Worm (Caenorhabditis elegans): ENCODE measurements around the gene B0001.3.

The B0001.3 gene

DNA sequence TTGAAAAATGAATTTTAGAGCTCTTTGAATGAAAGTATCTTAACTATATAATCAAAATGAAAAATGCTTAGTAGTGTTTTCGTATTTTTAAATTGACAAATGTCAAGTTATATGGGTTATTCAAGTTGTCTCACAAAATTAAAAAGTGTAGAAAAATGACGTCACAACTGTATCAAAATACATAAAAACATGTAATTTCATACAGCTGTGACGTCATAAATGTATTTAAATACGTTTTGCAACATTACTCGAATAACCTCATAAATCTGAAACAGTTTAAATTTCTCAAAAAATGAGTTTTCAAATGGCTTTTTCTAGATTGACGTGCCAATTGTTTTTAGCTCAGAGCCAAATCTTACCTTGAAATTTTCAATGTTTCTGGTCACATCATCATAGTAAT lies 35.8 kb downstream of the B0001.3 start:
- TF ChIP-seq unc-120 (tag; optimal IDR thresholded peaks at IDR 0.05; ENCODE audit: poor library complexity, severe bottlenecking) (no peak), mls-2 (tag; optimal IDR thresholded peaks at IDR 0.05) (no peak), ztf-11 (tag; optimal IDR thresholded peaks at IDR 0.05) (no peak), mep-1 (tag; optimal IDR thresholded peaks at IDR 0.05) (no peak), snpc-4 (tag; optimal IDR thresholded peaks at IDR 0.05) (no peak), zip-8 (tag; optimal IDR thresholded peaks at IDR 0.05) (peak; percentile 98)

DNA sequence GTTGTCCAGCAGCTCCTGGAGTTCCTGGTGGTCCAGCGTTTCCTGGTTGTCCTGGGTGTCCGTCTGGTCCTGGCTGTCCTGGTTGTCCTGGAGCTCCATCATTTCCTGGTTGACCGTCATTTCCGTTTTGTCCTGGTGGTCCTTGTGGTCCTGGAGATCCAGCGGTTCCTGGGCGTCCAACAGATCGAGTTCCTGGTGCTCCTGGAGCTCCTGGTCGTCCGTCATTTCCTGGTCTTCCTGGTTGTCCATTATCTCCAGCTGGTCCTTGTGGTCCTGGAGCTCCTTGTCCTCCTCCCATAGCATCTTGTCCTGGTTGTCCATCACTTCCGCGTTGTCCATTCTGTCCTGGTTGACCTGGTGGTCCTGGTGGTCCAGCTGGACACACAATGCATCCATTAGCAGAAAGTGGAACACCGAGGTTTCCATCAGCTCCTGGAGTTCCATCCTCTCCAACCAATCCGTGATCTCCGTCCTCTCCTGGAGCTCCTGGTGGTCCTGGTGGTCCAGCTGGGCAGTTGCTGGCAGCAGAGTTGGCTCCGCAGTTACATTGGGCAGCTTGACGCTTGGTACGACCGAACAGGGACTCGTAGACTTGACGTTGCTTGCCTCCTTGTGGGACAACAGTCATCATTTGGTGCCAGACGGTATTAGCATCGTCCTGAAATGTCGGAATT lies 36.4 kb downstream of the B0001.3 start:
- TF ChIP-seq sem-2 (GFP tag; optimal IDR thresholded peaks at IDR 0.05) (no peak), mab-5 (tag; optimal IDR thresholded peaks at IDR 0.05) (no peak), zip-8 (tag; optimal IDR thresholded peaks at IDR 0.05) (no peak), hlh-1 (tag; optimal IDR thresholded peaks at IDR 0.05) (no peak), mep-1 (tag; optimal IDR thresholded peaks at IDR 0.05) (no peak), blmp-1 (tag; optimal IDR thresholded peaks at IDR 0.05) (no peak), elt-3 (tag; optimal IDR thresholded peaks at IDR 0.05) (no peak), nhr-28 (tag; optimal IDR thresholded peaks at IDR 0.05) (no peak), unc-120 (tag; optimal IDR thresholded peaks at IDR 0.05; ENCODE audit: poor library complexity, severe bottlenecking) (no peak), nhr-76 (tag; optimal IDR thresholded peaks at IDR 0.05) (no peak)

DNA sequence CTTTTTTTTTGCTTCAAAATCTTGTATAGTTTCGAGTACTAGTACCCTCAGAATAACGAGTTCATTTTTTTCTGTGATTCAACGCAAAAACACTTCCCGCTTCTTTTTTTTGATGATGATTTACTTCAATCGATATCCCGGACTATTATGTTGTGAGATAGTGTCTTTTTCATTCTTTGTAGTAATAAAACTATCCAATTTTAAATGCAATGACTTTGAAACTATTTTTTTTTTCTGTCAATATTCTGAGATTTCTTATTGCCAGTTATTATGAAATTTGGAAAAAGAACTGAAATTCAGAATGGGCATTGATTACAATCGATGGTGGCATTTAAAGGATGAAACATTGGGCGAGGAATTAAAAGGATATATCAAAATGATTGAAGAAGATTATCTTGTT lies 40.0 kb downstream of the B0001.3 start, which contains the start of gene M18.3:
M18.3 (plus strand) TSS at position 301 of the 400 bp plus-strand sequence.
- TF ChIP-seq snpc-4 (tag; optimal IDR thresholded peaks at IDR 0.05) (no peak), elt-1 (tag; optimal IDR thresholded peaks at IDR 0.05; ENCODE audit: borderline replicate concordance, insufficient read depth) (no peak), lin-13 (tag; optimal IDR thresholded peaks at IDR 0.05) (no peak), ces-1 (GFP tag; optimal IDR thresholded peaks at IDR 0.05) (no peak), mls-2 (tag; optimal IDR thresholded peaks at IDR 0.05) (no peak)

DNA sequence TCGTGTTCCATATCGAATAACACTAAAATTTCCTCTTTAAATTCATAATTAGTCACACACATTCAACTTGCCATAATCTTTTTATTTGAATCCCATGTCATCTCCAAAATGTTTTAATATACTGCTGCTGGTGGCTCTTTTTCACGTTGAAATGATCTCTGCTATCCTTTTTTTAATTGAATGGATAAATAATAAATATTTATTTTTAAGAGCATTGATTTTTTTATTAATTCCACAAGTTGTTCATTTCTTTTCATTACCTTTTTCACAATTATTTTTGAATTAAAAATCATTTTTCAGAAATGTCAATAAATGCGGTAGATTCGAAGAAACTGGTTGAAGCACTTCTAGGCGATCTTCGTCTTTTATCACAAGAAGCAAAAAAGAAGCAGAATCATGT lies 49.1 kb downstream of the B0001.3 start, which contains the start of gene mon-2:
mon-2 (plus strand) TSS at position 301 of the 400 bp plus-strand sequence.
- no peak for TF ChIP-seq nhr-2 (tag; optimal IDR thresholded peaks at IDR 0.05)
- TF ChIP-seq nhr-76 (tag; optimal IDR thresholded peaks at IDR 0.05) = no peak
- no peak for TF ChIP-seq mls-2 (tag; optimal IDR thresholded peaks at IDR 0.05)
- TF ChIP-seq ztf-11 (tag; optimal IDR thresholded peaks at IDR 0.05) = no peak
- no peak for TF ChIP-seq lin-13 (tag; optimal IDR thresholded peaks at IDR 0.05)
- no peak for TF ChIP-seq cnd-1 (tag; optimal IDR thresholded peaks at IDR 0.05)
- no peak for TF ChIP-seq lin-32 (GFP tag; optimal IDR thresholded peaks at IDR 0.05)
- no peak for TF ChIP-seq M03D4.4 (tag; optimal IDR thresholded peaks at IDR 0.05)
- no peak for TF ChIP-seq unc-120 (tag; optimal IDR thresholded peaks at IDR 0.05; ENCODE audit: poor library complexity, severe bottlenecking)
- no peak for TF ChIP-seq zip-8 (tag; optimal IDR thresholded peaks at IDR 0.05)
- no peak for TF ChIP-seq drap-1 (GFP tag; optimal IDR thresholded peaks at IDR 0.05)
- no peak for TF ChIP-seq unc-39 (tag; optimal IDR thresholded peaks at IDR 0.05)
- TF ChIP-seq ces-1 (GFP tag; optimal IDR thresholded peaks at IDR 0.05) = no peak
- TF ChIP-seq ceh-39 (tag; optimal IDR thresholded peaks at IDR 0.05) = no peak
- no peak for TF ChIP-seq mep-1 (tag; optimal IDR thresholded peaks at IDR 0.05)
- no peak for TF ChIP-seq lsy-2 (tag; optimal IDR thresholded peaks at IDR 0.05)
- no peak for TF ChIP-seq nhr-28 (tag; optimal IDR thresholded peaks at IDR 0.05)

DNA sequence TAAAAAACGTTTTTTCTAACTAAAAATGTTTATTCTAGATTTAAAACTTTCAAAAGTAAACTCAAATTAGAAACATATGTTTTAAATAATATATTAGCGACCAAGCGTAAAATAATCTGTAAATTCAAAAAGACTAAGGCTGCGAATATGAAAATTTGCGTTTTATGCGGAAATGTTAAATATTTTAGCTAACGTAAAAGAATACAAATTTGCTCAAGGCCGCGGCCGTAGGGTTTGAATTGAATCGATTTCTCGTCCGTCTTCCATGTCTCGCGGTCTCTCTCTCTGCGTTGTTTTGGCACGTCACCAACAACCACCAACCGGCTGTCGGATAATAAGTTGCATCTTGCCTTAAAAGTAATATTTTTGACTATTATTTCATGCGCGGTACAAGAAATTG lies 51.7 kb downstream of the B0001.3 start, which contains the start of gene F11A10.5:
F11A10.5 (plus strand) TSS at position 301 of the 400 bp plus-strand sequence.
- peak; percentile 8 for TF ChIP-seq ces-1 (GFP tag; optimal IDR thresholded peaks at IDR 0.05)
- peak; percentile 14 for TF ChIP-seq hlh-1 (tag; optimal IDR thresholded peaks at IDR 0.05)
- no peak for TF ChIP-seq blmp-1 (tag; optimal IDR thresholded peaks at IDR 0.05)

All from whole organism, mixed stage, embryonic.